Fruit fly (Drosophila melanogaster) Kc167 (cell line): ENCODE results near the gene CG34149.

ENCODE experiments used
- Myc ChIP-seq: fragments of >200 bp; optimal IDR thresholded peaks from 2 replicates; lab custom pipeline; 2017; ENCODE audit warnings: missing external identifiers
- Sin3A ChIP-seq: fragments of >200 bp; optimal IDR thresholded peaks from 2 replicates; lab custom pipeline; 2018; ENCODE audit warnings: missing external identifiers
- h ChIP-seq: fragments of >200 bp; optimal IDR thresholded peaks from 3 replicates; lab custom pipeline; 2018; ENCODE audit warnings: missing external identifiers
- insv ChIP-seq: fragments of >200 bp; optimal IDR thresholded peaks from 3 replicates; lab custom pipeline; 2018; ENCODE audit warnings: missing external identifiers
- psq ChIP-seq: fragments of >200 bp; optimal IDR thresholded peaks from 2 replicates; lab custom pipeline; 2017; ENCODE audit warnings: missing external identifiers
- ttk ChIP-seq: sonication (Bioruptor generic); optimal IDR thresholded peaks from 2 replicates; lab custom pipeline; 2017; ENCODE audit warnings: missing external identifiers

The CG34149 gene

DNA sequence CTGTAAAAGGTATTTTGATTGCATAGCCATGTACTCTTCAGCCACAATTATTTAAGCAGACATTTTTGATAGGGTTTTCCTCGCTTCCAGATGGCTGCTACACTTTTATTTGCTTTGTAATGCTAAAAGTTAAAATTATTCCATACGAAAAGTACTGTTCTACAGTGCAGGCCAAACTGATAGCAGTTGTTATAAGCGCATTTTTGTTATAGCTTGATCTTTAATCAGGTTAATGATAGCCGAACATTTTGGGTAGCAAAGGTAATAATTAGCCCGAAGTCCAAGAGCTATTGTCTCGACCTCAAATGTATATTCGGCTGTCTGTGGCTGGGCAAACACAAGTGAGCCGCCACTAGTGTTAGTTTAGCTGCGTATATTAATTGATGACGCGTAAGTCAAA is 22.0 kb upstream of the CG34149 start:
- no peak for TF ChIP-seq Sin3A (lab: Kevin White, UChicago)
- TF ChIP-seq ttk (lab: Kevin White, UChicago) = no peak
- TF ChIP-seq h = no peak
- no peak for TF ChIP-seq psq (lab: Kevin White, UChicago)
- no peak for TF ChIP-seq Myc
- TF ChIP-seq insv (lab: Kevin White, UChicago) = no peak

DNA sequence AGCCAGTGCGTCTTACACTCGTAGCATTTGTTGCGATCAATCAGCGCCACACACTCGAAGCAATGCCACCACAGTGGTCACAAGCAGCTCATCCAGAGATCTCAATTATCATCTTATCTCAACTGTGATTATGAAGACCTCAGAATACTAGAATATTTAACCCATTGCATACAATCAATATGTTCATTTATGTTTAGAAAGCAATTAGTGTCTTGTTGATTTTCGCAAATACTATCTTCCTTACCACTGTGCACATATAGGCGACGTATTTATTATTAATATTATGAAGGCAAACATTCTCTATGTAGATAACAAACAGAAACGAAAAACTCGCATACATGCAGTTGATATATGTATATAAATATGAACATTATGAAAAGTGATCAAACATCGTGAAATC is 21.1 kb upstream of the CG34149 start:
- TF ChIP-seq insv (lab: Kevin White, UChicago) = no peak
- no peak for TF ChIP-seq Sin3A (lab: Kevin White, UChicago)
- no peak for TF ChIP-seq Myc
- TF ChIP-seq h = no peak
- TF ChIP-seq psq (lab: Kevin White, UChicago) = no peak
- no peak for TF ChIP-seq ttk (lab: Kevin White, UChicago)

DNA sequence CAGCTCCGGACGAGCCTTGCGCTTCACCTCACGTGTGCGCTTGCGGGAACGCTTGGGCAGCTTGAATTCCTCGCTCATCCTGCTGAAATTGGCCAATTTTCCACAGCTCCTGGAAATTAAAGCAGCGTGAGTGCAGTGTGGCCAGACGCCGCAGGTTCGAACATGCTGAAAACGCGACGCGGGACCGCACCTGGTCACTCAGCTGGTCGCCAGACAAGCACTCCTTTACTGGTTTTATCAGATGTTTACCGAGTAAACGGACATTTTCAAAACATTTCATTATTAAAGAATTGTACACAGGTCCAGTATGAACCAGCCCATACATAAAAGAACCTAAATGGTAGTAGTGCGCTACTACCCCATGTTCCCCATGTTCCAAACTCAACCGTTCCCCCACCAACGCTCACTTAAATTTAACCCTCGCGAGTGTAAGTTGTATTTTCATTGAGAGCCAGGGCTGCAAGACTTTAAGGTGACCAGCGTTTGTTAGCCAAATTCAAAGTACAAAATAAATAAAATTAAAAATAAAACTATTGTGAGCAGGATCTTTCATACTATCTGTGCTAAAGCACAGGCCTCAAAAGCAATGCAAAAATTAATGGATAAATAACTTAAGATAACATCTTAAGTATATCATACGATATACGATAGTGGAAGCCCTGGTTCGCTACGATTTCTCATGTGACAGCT is 17.6 kb upstream of the CG34149 start, which contains the start of the genes JMJD6, CG7071 and Muted:
JMJD6 (minus strand) TSS at position 154 of the 690 bp plus-strand sequence.
CG7071 (plus strand) TSS at position 403 of the 690 bp plus-strand sequence.
Muted (plus strand) TSS at position 403 of the 690 bp plus-strand sequence.
- TF ChIP-seq h = no peak
- no peak for TF ChIP-seq Sin3A (lab: Kevin White, UChicago)
- TF ChIP-seq Myc = no peak
- no peak for TF ChIP-seq psq (lab: Kevin White, UChicago)

DNA sequence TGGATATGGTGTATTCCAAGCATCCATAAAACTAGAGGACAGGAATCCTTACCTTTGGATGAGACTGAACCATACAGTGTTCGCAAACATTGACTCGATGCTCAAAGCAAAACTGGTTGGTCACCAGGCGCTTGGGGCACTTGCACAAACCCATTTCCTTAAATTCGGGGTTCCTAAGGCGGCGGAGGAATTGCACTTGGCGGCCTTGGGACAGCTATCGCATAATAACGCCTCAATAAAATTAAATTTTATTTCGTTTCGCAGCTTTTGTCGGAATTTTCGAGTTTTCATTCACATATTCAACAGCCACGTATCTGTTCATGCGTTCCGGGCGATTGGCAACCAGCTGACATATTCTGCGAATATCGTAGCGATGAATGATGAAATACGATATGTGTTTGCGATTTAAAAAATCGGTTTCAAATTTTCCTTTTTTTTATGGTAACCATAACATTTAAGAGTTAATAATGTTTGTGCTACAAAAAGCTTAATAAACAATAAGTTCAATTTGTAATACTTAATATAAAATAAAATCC is 14.2 kb upstream of the CG34149 start, which contains the start of gene CG5382:
CG5382 (minus strand) TSS at position 324 of the 536 bp plus-strand sequence.
- TF ChIP-seq Sin3A (lab: Kevin White, UChicago) (no peak), Myc (no peak), psq (lab: Kevin White, UChicago) (no peak), h (no peak), insv (lab: Kevin White, UChicago) (no peak), ttk (lab: Kevin White, UChicago) (no peak)

DNA sequence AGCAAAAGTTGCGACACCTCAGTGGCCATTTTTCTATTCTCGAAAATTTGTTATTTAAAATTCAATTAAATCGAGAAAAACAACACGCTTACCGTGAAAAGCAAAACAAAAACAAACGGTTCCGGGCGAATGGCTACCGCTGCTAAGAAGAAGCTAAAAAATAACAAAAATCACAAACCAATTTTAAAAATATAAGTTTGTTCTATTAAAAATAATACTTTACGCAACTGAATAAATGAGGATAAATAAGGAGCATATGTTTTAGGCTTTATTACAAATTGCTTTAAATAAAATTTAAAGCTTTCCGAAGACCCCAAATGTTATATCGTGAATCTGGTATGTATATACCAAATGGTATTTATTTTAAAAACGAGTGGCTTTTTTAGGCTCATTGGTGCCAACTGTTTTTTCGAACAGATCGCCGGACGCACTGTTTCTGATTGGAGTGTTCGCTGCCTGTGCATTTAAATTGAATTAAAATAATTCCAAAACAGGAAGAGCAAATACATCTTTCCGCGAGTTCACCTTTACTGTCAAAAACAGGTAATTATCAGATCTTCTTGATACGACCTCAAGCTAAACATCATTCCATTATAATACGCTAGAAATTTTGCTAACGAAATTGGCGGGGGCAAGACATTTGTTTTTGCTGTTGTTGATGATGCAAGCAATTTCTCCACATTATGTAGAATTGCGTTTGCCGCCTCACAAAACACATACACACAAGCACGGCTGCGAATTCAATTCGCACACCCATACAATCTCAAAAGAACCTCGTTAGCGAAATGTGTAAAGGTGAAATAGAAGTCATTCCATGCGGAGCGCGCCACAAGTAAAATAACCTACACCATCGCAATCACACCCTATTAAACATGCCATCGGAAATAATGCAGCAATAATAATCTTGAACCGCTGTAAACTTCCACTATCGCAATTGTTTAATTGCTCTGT is 12.5 kb upstream of the CG34149 start, which contains the start of the genes Polr3F and PyK:
Polr3F (minus strand) TSS at position 248 of the 951 bp plus-strand sequence.
PyK (plus strand) TSS at position 411 of the 951 bp plus-strand sequence.
- TF ChIP-seq Sin3A (lab: Kevin White, UChicago) (no peak), insv (lab: Kevin White, UChicago) (no peak), h (no peak), psq (lab: Kevin White, UChicago) (no peak), Myc (no peak), ttk (lab: Kevin White, UChicago) (no peak)

DNA sequence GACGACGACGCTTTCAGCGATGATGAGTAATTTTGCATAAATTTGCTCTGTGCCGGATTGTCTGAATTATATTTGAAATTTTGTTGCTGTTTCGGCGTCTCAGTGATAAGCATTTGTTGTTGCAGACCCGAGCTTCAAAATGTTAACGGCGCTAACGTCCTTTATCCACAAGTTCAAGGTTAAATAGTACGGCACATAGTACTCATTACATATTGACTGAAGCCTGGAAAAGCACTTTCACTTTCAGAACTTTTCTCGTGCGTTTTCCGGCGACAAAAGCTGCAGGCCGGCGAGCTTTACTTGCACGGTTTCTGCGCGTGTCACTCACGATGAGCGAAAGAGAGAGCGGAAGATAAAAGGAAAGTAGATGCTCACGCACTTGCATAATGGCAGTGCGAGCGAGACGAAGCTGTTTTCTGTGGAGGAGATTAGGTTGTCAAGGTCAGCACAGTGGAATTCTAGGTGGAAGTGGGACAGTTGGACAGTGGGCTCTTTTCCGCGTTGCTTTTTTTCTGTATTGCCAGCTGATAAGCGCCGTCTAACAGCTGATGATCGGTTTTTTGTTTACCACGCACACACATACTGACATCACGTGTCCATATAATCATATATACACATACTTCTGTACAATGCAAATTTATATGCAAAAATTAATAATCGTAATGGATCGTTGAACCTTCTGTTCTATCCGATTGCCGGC is 11.7 kb upstream of the CG34149 start:
- TF ChIP-seq insv (lab: Kevin White, UChicago) = no peak
- TF ChIP-seq Myc = no peak
- no peak for TF ChIP-seq ttk (lab: Kevin White, UChicago)

DNA sequence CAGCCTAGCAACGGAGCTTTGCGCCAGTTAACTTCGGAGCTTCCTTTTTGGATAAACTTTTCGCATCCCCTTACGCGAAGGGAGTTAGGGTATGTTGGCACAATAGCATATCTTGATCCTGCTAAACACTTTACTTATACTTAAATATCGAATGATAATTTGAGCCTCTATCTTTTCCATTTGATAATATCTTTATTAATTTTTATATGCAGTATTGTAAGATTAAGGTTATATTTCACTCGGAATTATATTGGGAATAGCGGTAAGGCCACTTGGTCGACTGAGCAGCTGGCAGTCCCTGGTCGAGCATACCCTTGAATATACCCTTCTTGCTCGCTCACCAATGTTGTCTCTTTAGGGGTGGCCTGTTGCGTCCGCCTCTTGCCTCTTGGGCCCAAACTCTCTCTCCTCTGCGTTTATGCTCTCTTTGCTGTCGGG is 11.1 kb upstream of the CG34149 start:
- TF ChIP-seq insv (lab: Kevin White, UChicago) (no peak), h (no peak), Myc (no peak), psq (lab: Kevin White, UChicago) (no peak), Sin3A (lab: Kevin White, UChicago) (no peak), ttk (lab: Kevin White, UChicago) (no peak)

DNA sequence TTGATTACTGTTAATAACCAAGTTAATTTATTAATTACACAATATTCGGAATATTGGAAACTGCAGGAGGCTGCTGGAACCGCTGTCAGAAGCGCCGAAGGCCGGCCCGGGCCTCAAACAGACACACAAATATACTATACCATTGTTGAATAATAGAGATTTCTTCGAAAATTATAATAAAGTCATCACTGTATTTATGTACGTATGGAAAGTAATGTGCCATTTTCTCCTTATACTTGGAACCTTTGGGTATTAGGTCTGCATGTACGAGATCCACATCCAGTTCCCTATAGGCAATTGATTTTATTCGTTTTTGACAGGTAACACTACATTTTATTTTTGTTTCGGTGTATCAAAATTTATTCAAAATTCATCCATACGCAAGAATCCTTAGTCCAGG is 7.4 kb upstream of the CG34149 start, which contains the start of gene CG7069:
CG7069 (plus strand) TSS at position 301 of the 400 bp plus-strand sequence.
- no peak for TF ChIP-seq Myc
- TF ChIP-seq psq (lab: Kevin White, UChicago) = no peak
- no peak for TF ChIP-seq ttk (lab: Kevin White, UChicago)
- TF ChIP-seq insv (lab: Kevin White, UChicago) = no peak
- no peak for TF ChIP-seq Sin3A (lab: Kevin White, UChicago)
- no peak for TF ChIP-seq h

DNA sequence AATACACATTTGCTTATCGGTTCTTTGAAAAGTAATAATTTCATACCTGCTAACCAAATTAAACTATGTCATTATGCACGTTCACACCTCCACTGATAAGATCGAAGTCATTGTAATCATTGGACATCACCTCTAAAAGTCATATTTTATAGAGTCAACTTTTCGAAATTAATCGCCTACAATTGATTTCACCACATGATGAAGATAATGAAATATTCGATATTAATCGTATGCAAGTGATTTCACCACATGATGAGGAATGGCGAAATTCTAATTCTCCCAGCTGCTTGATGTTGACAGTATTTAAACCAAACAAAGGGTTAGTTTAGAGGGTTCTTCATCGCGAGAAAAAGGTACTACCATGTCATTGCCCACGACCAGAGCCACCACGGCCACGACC is 4.3 kb upstream of the CG34149 start, which contains the start of gene CG18596:
CG18596 (plus strand) TSS at position 250 of the 400 bp plus-strand sequence.
- TF ChIP-seq psq (lab: Kevin White, UChicago) (no peak), Myc (no peak), insv (lab: Kevin White, UChicago) (no peak), ttk (lab: Kevin White, UChicago) (no peak), h (no peak), Sin3A (lab: Kevin White, UChicago) (no peak)

DNA sequence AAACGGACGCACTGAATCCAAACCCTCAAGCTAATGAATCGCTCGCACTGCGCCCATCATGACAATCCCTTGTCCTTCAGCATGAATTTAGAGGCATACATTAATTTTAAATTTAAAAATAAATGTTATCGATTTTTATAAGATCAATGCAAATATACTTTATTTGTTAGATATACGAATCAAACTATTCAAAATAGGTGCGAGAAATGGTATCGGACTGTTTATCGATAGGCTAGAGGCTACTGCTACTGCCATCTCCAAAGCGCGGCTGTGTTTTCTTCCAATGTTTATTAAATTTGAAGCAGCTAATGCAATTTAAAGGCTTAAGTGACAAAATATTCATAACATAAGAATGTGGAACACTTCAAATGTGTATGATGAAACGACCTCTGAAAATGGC is 1.1 kb downstream of the CG34149 start, which contains the start of gene CG43342:
CG43342 (plus strand) TSS at position 264 of the 400 bp plus-strand sequence.
- TF ChIP-seq insv (lab: Kevin White, UChicago) (no peak), Myc (no peak), psq (lab: Kevin White, UChicago) (no peak), Sin3A (lab: Kevin White, UChicago) (no peak), h (no peak), ttk (lab: Kevin White, UChicago) (no peak)

DNA sequence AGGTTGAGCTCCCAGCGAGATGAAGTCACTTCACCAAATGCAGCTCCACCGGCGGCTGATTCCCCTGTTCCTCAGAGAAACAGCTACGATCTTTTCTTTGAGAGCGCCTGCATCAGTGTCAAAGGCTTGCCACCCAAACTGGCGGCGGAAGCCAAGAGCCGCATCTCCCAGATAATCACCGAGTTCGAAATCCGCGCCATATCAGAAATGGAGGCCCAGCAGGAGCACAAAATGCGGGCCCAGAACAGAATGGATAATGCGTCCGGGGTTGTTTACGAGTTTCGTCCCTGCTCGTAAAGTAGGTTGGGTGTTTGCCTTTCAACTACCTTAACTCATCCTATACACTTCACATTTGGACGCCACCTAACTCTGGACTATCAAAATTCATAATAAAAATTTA is 1.8 kb downstream of the CG34149 start, which contains the start of gene Gpdh3:
Gpdh3 (plus strand) TSS at position 301 of the 400 bp plus-strand sequence.
- TF ChIP-seq h = no peak
- TF ChIP-seq psq (lab: Kevin White, UChicago) = no peak
- TF ChIP-seq insv (lab: Kevin White, UChicago) = no peak
- TF ChIP-seq Sin3A (lab: Kevin White, UChicago) = no peak
- no peak for TF ChIP-seq ttk (lab: Kevin White, UChicago)
- no peak for TF ChIP-seq Myc
